Fruit fly (Drosophila melanogaster) whole organism, embryonic: ENCODE data around the gene CG3529.

ENCODE experiments used
- Aef1 ChIP-seq: fragments of 200-800 bp; sonication (Bioruptor generic); IDR thresholded peaks from 3 replicates; pipeline ENCODE4 v1.3.6; 2022; ENCODE audit warnings: missing biosample characterization, missing genetic modification characterization
- Antp ChIP-seq: fragments of 200-800 bp; sonication (Bioruptor generic); optimal IDR thresholded peaks from 3 replicates; lab custom pipeline; 2016; ENCODE audit warnings: missing biosample characterization, missing genetic modification characterization
- B-H2 ChIP-seq: fragments of 200-800 bp; sonication (Bioruptor generic); optimal IDR thresholded peaks from 2 replicates; lab custom pipeline; 2018; ENCODE audit warnings: missing biosample characterization, mild to moderate bottlenecking, missing genetic modification characterization
- CG11723 ChIP-seq: fragments of 200-800 bp; sonication (Bioruptor generic); optimal IDR thresholded peaks from 2 replicates; lab custom pipeline; 2017; ENCODE audit warnings: missing biosample characterization, mild to moderate bottlenecking, missing genetic modification characterization
- CG12071 ChIP-seq: fragments of 200-800 bp; sonication (Bioruptor generic); optimal IDR thresholded peaks from 3 replicates; lab custom pipeline; 2018; ENCODE audit warnings: missing biosample characterization, mild to moderate bottlenecking, missing genetic modification characterization
- CG15011 ChIP-seq: fragments of 200-800 bp; sonication (Bioruptor generic); optimal IDR thresholded peaks from 3 replicates; lab custom pipeline; 2018; ENCODE audit warnings: missing biosample characterization, mild to moderate bottlenecking, missing genetic modification characterization
- CG18262 ChIP-seq: fragments of 200-800 bp; optimal IDR thresholded peaks from 3 replicates; lab custom pipeline; 2019; ENCODE audit warnings: missing biosample characterization, mild to moderate bottlenecking, missing genetic modification characterization, moderate library complexity
- CG31388 ChIP-seq: fragments of 200-800 bp; sonication (Bioruptor generic); optimal IDR thresholded peaks from 2 replicates; lab custom pipeline; 2016; ENCODE audit warnings: missing biosample characterization, missing genetic modification characterization
- CG3407 ChIP-seq: fragments of 200-800 bp; sonication (Bioruptor generic); optimal IDR thresholded peaks from 2 replicates; lab custom pipeline; 2018; ENCODE audit warnings: missing biosample characterization, mild to moderate bottlenecking, missing genetic modification characterization
- CG3995 ChIP-seq: fragments of 200-800 bp; sonication (Bioruptor generic); optimal IDR thresholded peaks from 3 replicates; lab custom pipeline; 2016; ENCODE audit warnings: missing biosample characterization, missing genetic modification characterization
- CG42726 ChIP-seq: fragments of 200-800 bp; sonication (Bioruptor generic); IDR thresholded peaks from 2 replicates; pipeline ENCODE4 v1.3.6; 2022; ENCODE audit warnings: missing biosample characterization, missing genetic modification characterization; ENCODE audit not compliant: partially characterized antibody
- CG5953 ChIP-seq: fragments of 200-800 bp; sonication (Bioruptor generic); IDR thresholded peaks from 2 replicates; pipeline ENCODE4 v1.3.6; 2022; ENCODE audit warnings: missing biosample characterization, missing genetic modification characterization
- CG7786 ChIP-seq: fragments of 200-800 bp; sonication (Bioruptor generic); optimal IDR thresholded peaks from 2 replicates; lab custom pipeline; 2016; ENCODE audit warnings: missing biosample characterization, missing genetic modification characterization
- CG7987 ChIP-seq: fragments of 200-800 bp; sonication (Bioruptor generic); optimal IDR thresholded peaks from 2 replicates; lab custom pipeline; 2018; ENCODE audit warnings: missing biosample characterization, mild to moderate bottlenecking, missing genetic modification characterization, moderate library complexity
- CkIIα-i1 ChIP-seq: fragments of 200-800 bp; sonication (Bioruptor generic); IDR thresholded peaks from 2 replicates; pipeline ENCODE4 v1.3.6; 2022; ENCODE audit warnings: missing biosample characterization, missing genetic modification characterization
- D19A ChIP-seq: fragments of 200-800 bp; optimal IDR thresholded peaks from 3 replicates; lab custom pipeline; 2019; ENCODE audit warnings: missing biosample characterization, mild to moderate bottlenecking, missing genetic modification characterization, moderate library complexity
- ERR ChIP-seq: fragments of 200-800 bp; sonication (Bioruptor generic); optimal IDR thresholded peaks from 2 replicates; lab custom pipeline; 2016; ENCODE audit warnings: missing biosample characterization, missing genetic modification characterization
- Eip74EF ChIP-seq, 2 experiments: fragments of 200-800 bp in 1 of 2; fragments of >200 bp in 1 of 2; sonication (Bioruptor generic) in 1 of 2; optimal IDR thresholded peaks; 2 replicates each; lab custom pipeline; 2017 to 2019; ENCODE audit warnings: missing biosample characterization in 2 of 2, missing genetic modification characterization in 2 of 2, mild to moderate bottlenecking in 1 of 2, moderate library complexity in 1 of 2
- Fer2 ChIP-seq: fragments of 200-800 bp; sonication (Bioruptor generic); optimal IDR thresholded peaks from 2 replicates; lab custom pipeline; 2018; ENCODE audit warnings: missing biosample characterization, mild to moderate bottlenecking, missing genetic modification characterization, moderate library complexity
- Gsc ChIP-seq: fragments of 200-800 bp; sonication (Bioruptor generic); IDR thresholded peaks from 2 replicates; pipeline ENCODE4 v1.3.6; 2022; ENCODE audit warnings: missing biosample characterization, missing genetic modification characterization
- HLH3B ChIP-seq: fragments of 200-800 bp; sonication (Bioruptor generic); IDR thresholded peaks from 2 replicates; pipeline ENCODE4 v1.3.6; 2022; ENCODE audit warnings: missing biosample characterization, missing genetic modification characterization
- Oli ChIP-seq: fragments of 200-800 bp; sonication (Bioruptor generic); optimal IDR thresholded peaks from 2 replicates; lab custom pipeline; 2018; ENCODE audit warnings: missing biosample characterization, mild to moderate bottlenecking, missing genetic modification characterization, moderate library complexity
- Spps ChIP-seq: fragments of 200-800 bp; sonication (Bioruptor generic); optimal IDR thresholded peaks from 2 replicates; lab custom pipeline; 2018; ENCODE audit warnings: missing biosample characterization, mild to moderate bottlenecking, missing genetic modification characterization
- YL-1 ChIP-seq: fragments of 200-800 bp; sonication (Bioruptor generic); optimal IDR thresholded peaks from 3 replicates; lab custom pipeline; 2017; ENCODE audit warnings: missing biosample characterization, mild to moderate bottlenecking, missing genetic modification characterization
- ab ChIP-seq: fragments of 200-800 bp; sonication (Bioruptor generic); optimal IDR thresholded peaks from 2 replicates; lab custom pipeline; 2016; ENCODE audit warnings: missing biosample characterization, missing genetic modification characterization
- abd-A ChIP-seq: fragments of 200-800 bp; sonication (Bioruptor generic); optimal IDR thresholded peaks from 3 replicates; lab custom pipeline; 2019; ENCODE audit warnings: missing biosample characterization, mild to moderate bottlenecking, missing genetic modification characterization, moderate library complexity
- al ChIP-seq: fragments of 200-800 bp; sonication (Bioruptor generic); IDR thresholded peaks from 2 replicates; pipeline ENCODE4 v1.3.6; 2022; ENCODE audit warnings: missing biosample characterization, missing genetic modification characterization
- bab2 ChIP-seq: fragments of 200-800 bp; sonication (Bioruptor generic); optimal IDR thresholded peaks from 2 replicates; lab custom pipeline; 2016; ENCODE audit warnings: missing biosample characterization, missing genetic modification characterization
- chm ChIP-seq: fragments of 200-800 bp; sonication (Bioruptor generic); IDR thresholded peaks from 2 replicates; pipeline ENCODE4 v1.3.6; 2022; ENCODE audit warnings: missing biosample characterization, missing genetic modification characterization
- ci ChIP-seq: fragments of 200-800 bp; sonication (Bioruptor generic); IDR thresholded peaks from 3 replicates; pipeline ENCODE4 v1.3.6; 2022; ENCODE audit warnings: missing biosample characterization, missing genetic modification characterization
- corto ChIP-seq: fragments of 200-800 bp; sonication (Bioruptor generic); optimal IDR thresholded peaks from 2 replicates; lab custom pipeline; 2016; ENCODE audit warnings: missing biosample characterization, mild to moderate bottlenecking, missing genetic modification characterization, moderate library complexity
- dan ChIP-seq: fragments of 200-800 bp; sonication (Bioruptor generic); IDR thresholded peaks from 2 replicates; pipeline ENCODE4 v1.3.6; 2022; ENCODE audit warnings: missing biosample characterization, missing genetic modification characterization
- eve ChIP-seq, 2 experiments: fragments of >200 bp; optimal IDR thresholded peaks; 2 replicates each; lab custom pipeline; 2017; ENCODE audit warnings: missing biosample characterization in 2 of 2, missing genetic modification characterization in 2 of 2
- gcm2 ChIP-seq: fragments of 200-800 bp; sonication (Bioruptor generic); optimal IDR thresholded peaks from 2 replicates; lab custom pipeline; 2016; ENCODE audit warnings: missing biosample characterization, missing genetic modification characterization
- gfzf ChIP-seq: fragments of 200-800 bp; sonication (Bioruptor generic); optimal IDR thresholded peaks from 2 replicates; lab custom pipeline; 2016; ENCODE audit warnings: missing biosample characterization, mild to moderate bottlenecking, missing genetic modification characterization, moderate library complexity
- gsb ChIP-seq: fragments of 200-800 bp; sonication (Bioruptor generic); IDR thresholded peaks from 2 replicates; pipeline ENCODE4 v1.3.6; 2022; ENCODE audit warnings: missing biosample characterization, missing genetic modification characterization
- klu ChIP-seq: fragments of 200-800 bp; sonication (Bioruptor generic); IDR thresholded peaks from 2 replicates; pipeline ENCODE4 v1.3.6; 2022; ENCODE audit warnings: missing biosample characterization, missing genetic modification characterization
- mirr ChIP-seq: fragments of 200-800 bp; sonication (Bioruptor generic); optimal IDR thresholded peaks from 3 replicates; lab custom pipeline; 2018; ENCODE audit warnings: missing biosample characterization, mild to moderate bottlenecking, missing genetic modification characterization
- nerfin-1 ChIP-seq: fragments of 200-800 bp; sonication (Bioruptor generic); optimal IDR thresholded peaks from 3 replicates; lab custom pipeline; 2019; ENCODE audit warnings: missing biosample characterization, mild to moderate bottlenecking, missing genetic modification characterization, moderate library complexity
- nom ChIP-seq: fragments of 200-800 bp; sonication (Bioruptor generic); optimal IDR thresholded peaks from 2 replicates; lab custom pipeline; 2017; ENCODE audit warnings: missing biosample characterization, missing genetic modification characterization, mild to moderate bottlenecking, moderate library complexity, missing genetic modification reagents
- oc ChIP-seq: fragments of 200-800 bp; sonication (Bioruptor generic); optimal IDR thresholded peaks from 2 replicates; lab custom pipeline; 2018; ENCODE audit warnings: missing biosample characterization, mild to moderate bottlenecking, missing genetic modification characterization, moderate library complexity
- org-1 ChIP-seq: fragments of 200-800 bp; sonication (Bioruptor generic); optimal IDR thresholded peaks from 2 replicates; lab custom pipeline; 2017; ENCODE audit warnings: missing biosample characterization, missing genetic modification characterization
- otp ChIP-seq: fragments of 200-800 bp; sonication (Bioruptor generic); IDR thresholded peaks from 3 replicates; pipeline ENCODE4, ENCODE4 v1.3.6; 2022; ENCODE audit warnings: missing biosample characterization, missing genetic modification characterization
- pan ChIP-seq, 4 experiments: fragments of >200 bp in 3 of 4; fragments of 200-800 bp in 1 of 4; sonication (Bioruptor generic) in 1 of 4; optimal IDR thresholded peaks in 3 of 4; IDR thresholded peaks in 1 of 4; 2 replicates each; pipeline versions ENCODE4 v1.3.6 to Lab custom; 2017 to 2022; ENCODE audit warnings: missing biosample characterization in 2 of 4, missing genetic modification characterization in 2 of 4, mixed read lengths in 1 of 4
- pfk ChIP-seq: fragments of 200-800 bp; sonication (Bioruptor generic); optimal IDR thresholded peaks from 2 replicates; lab custom pipeline; 2018; ENCODE audit warnings: missing biosample characterization, mild to moderate bottlenecking, missing genetic modification characterization, moderate library complexity
- sens-2 ChIP-seq: fragments of 200-800 bp; sonication (Bioruptor generic); IDR thresholded peaks from 2 replicates; pipeline ENCODE4 v1.3.6; 2022; ENCODE audit warnings: missing biosample characterization, missing genetic modification characterization
- shn ChIP-seq: fragments of 200-800 bp; sonication (Bioruptor generic); optimal IDR thresholded peaks from 3 replicates; lab custom pipeline; 2016; ENCODE audit warnings: missing biosample characterization, missing genetic modification characterization
- tgo ChIP-seq: fragments of 200-800 bp; sonication (Bioruptor generic); IDR thresholded peaks from 3 replicates; pipeline ENCODE4 v1.3.6; 2022; ENCODE audit warnings: missing biosample characterization, missing genetic modification characterization
- trh ChIP-seq: fragments of 200-800 bp; sonication (Bioruptor generic); optimal IDR thresholded peaks from 2 replicates; lab custom pipeline; 2016; ENCODE audit warnings: missing biosample characterization, missing genetic modification characterization
- wek ChIP-seq: fragments of 200-800 bp; sonication (Bioruptor generic); optimal IDR thresholded peaks from 3 replicates; lab custom pipeline; 2018; ENCODE audit warnings: missing biosample characterization, mild to moderate bottlenecking, missing genetic modification characterization, moderate library complexity

CG3529 gene

dm6 chr3L:9451522-9452118 is 5.0 kb downstream of the CG3529 start, which contains the start of the genes CG3448 and ghi (continued):
- TF ChIP-seq CG11723 (GFP tag; lab: Kevin White, UChicago) (no peak), HLH3B (GFP tag; lab: Robert Waterston, UW) (no peak), shn (GFP tag; lab: Kevin White, UChicago) (no peak), B-H2 (GFP tag; lab: Kevin White, UChicago) (peak; percentile 45), CG7786 (no peak), tgo (GFP tag; lab: Robert Waterston, UW) (no peak), YL-1 (GFP tag; lab: Kevin White, UChicago) (peak; percentile 63), Antp (GFP tag; lab: Kevin White, UChicago) (no peak), D19A (tag; lab: Kevin White, UChicago) (peak; percentile 45), Spps (tag; lab: Kevin White, UChicago) (peak; percentile 54), ci (GFP tag; lab: Robert Waterston, UW) (peak; percentile 51; the same call in 2 of the 3 replicates), klu (GFP tag; lab: Robert Waterston, UW) (no peak), eve (GFP tag; optimal IDR thresholded peaks at IDR 0.05; lab: Kevin White, UChicago) (no peak), gcm2 (GFP tag; lab: Kevin White, UChicago) (no peak), pan (optimal IDR thresholded peaks at IDR 0.05; lab: Kevin White, UChicago) (no peak), pan (GFP tag; optimal IDR thresholded peaks at IDR 0.05 in 1 of 2, IDR thresholded peaks at IDR 0.05 in 1 of 2) (peak in 1 of 2 experiments; percentile 55), dan (no peak), CG42726 (GFP tag; lab: Robert Waterston, UW) (no peak), al (GFP tag; lab: Robert Waterston, UW) (peak; percentile 59; the same call in 1 of the 2 replicates), Aef1 (GFP tag; lab: Robert Waterston, UW) (peak; percentile 58), chm (0 out of 2 replicates have a peak, but pooled peaks have one; percentile 30), CkIIα-i1 (GFP tag; lab: Robert Waterston, UW) (no peak), org-1 (no peak), CG12071 (no peak), nerfin-1 (peak; percentile 70), CG3407 (GFP tag; lab: Kevin White, UChicago) (no peak), CG3995 (GFP tag; lab: Kevin White, UChicago) (peak; percentile 37), wek (peak; percentile 6), ab (GFP tag; lab: Kevin White, UChicago) (no peak), corto (GFP tag; lab: Kevin White, UChicago) (peak; percentile 56), CG7987 (peak; percentile 66), Fer2 (tag; lab: Kevin White, UChicago) (peak; percentile 77), CG15011 (GFP tag; lab: Kevin White, UChicago) (peak; percentile 51), sens-2 (GFP tag; lab: Robert Waterston, UW) (no peak), pfk (GFP tag; lab: Kevin White, UChicago) (no peak), trh (GFP tag; lab: Kevin White, UChicago) (no peak), Oli (no peak), CG31388 (GFP tag; lab: Kevin White, UChicago) (no peak), gsb (no peak), CG5953 (no peak), Gsc (GFP tag; lab: Robert Waterston, UW) (no peak), abd-A (tag; lab: Kevin White, UChicago) (peak; percentile 87), bab2 (GFP tag; lab: Kevin White, UChicago) (peak; percentile 8), oc (tag; lab: Kevin White, UChicago) (no peak), otp (GFP tag; lab: Robert Waterston, UW) (no peak), mirr (peak; percentile 59), nom (GFP tag; lab: Kevin White, UChicago) (peak; percentile 46), Eip74EF (GFP tag; optimal IDR thresholded peaks at IDR 0.05; lab: Kevin White, UChicago) (peak; percentile 1 to 54), gfzf (peak; percentile 1), CG18262 (tag; lab: Kevin White, UChicago) (peak; percentile 66), ERR (no peak)
